Worm (Caenorhabditis elegans) whole organism, L2 larva: Measurements from ENCODE around the gene ZC262.7.
"Not testable (repeated sequence)": the region's sequence is repeated elsewhere in the genome, so short reads cannot be mapped to it uniquely, and the experiment has no call there.

Experiments used
- C34F6.9 ChIP-seq: fragments of 150-350 bp; optimal IDR thresholded peaks from 2 replicates; lab custom pipeline; 2014; ENCODE audit warnings: missing biosample characterization, missing genetic modification characterization
- F13H6.1 ChIP-seq: sonication (generic microtip); optimal IDR thresholded peaks from 2 replicates; lab custom pipeline; 2016; ENCODE audit warnings: missing genetic modification characterization, missing compliant biosample characterization
- R02D3.7 ChIP-seq: fragments of 150-350 bp; optimal IDR thresholded peaks from 2 replicates; lab custom pipeline; 2014; ENCODE audit warnings: missing biosample characterization, missing genetic modification characterization
- Y55F3AM.14 ChIP-seq: fragments of 200-800 bp; sonication (Bioruptor generic); optimal IDR thresholded peaks from 2 replicates; lab custom pipeline; 2018; ENCODE audit warnings: mild to moderate bottlenecking, missing genetic modification characterization, missing compliant biosample characterization
- ZK546.5 ChIP-seq: sonication (generic microtip); optimal IDR thresholded peaks from 2 replicates; lab custom pipeline; 2017; ENCODE audit warnings: missing biosample characterization, missing genetic modification characterization
- alr-1 ChIP-seq: fragments of 150-350 bp; optimal IDR thresholded peaks from 2 replicates; lab custom pipeline; 2014; ENCODE audit warnings: missing biosample characterization, missing genetic modification characterization
- aly-2 ChIP-seq: fragments of 150-350 bp; optimal IDR thresholded peaks from 2 replicates; lab custom pipeline; 2014; ENCODE audit warnings: missing biosample characterization, missing genetic modification characterization
- ama-1 ChIP-seq: fragments of 150-350 bp; optimal IDR thresholded peaks from 2 replicates; lab custom pipeline; 2018; ENCODE audit warnings: inconsistent platforms
- blmp-1 ChIP-seq: sonication (generic microtip); optimal IDR thresholded peaks from 2 replicates; lab custom pipeline; 2017; ENCODE audit warnings: missing genetic modification characterization, mild to moderate bottlenecking, missing compliant biosample characterization, antibody characterized with exemption, moderate library complexity; ENCODE audit not compliant: insufficient read depth
- crh-2 ChIP-seq: sonication (generic microtip); optimal IDR thresholded peaks from 2 replicates; lab custom pipeline; 2017; ENCODE audit warnings: missing biosample characterization, missing genetic modification characterization
- dmd-4 ChIP-seq: sonication (generic microtip); optimal IDR thresholded peaks from 2 replicates; lab custom pipeline; 2017; ENCODE audit warnings: missing biosample characterization, missing genetic modification characterization
- egl-27 ChIP-seq: sonication (generic microtip); optimal IDR thresholded peaks from 3 replicates; lab custom pipeline; 2017; ENCODE audit warnings: missing biosample characterization, missing genetic modification reagents, missing genetic modification characterization
- elt-1 ChIP-seq: fragments of 150-350 bp; optimal IDR thresholded peaks from 2 replicates; lab custom pipeline; 2014; ENCODE audit warnings: missing biosample characterization, missing genetic modification characterization
- elt-3 ChIP-seq: sonication (generic microtip); optimal IDR thresholded peaks from 2 replicates; lab custom pipeline; 2017; ENCODE audit warnings: missing biosample characterization, missing genetic modification characterization
- fos-1 ChIP-seq: fragments of 150-350 bp; optimal IDR thresholded peaks from 2 replicates; lab custom pipeline; 2014; ENCODE audit warnings: missing biosample characterization, missing genetic modification characterization
- lin-11 ChIP-seq: fragments of 150-350 bp; sonication (generic microtip); optimal IDR thresholded peaks from 2 replicates; lab custom pipeline; 2014; ENCODE audit warnings: missing biosample characterization, missing genetic modification characterization, inconsistent platforms, mixed read lengths
- lin-39 ChIP-seq: fragments of 150-350 bp; optimal IDR thresholded peaks from 2 replicates; lab custom pipeline; 2014; ENCODE audit warnings: missing biosample characterization, missing genetic modification reagents, missing genetic modification characterization
- lsy-2 ChIP-seq, 2 experiments: fragments of 150-350 bp in 1 of 2; sonication (generic microtip) in 1 of 2; optimal IDR thresholded peaks; 2 replicates each; lab custom pipeline; 2014 to 2017; ENCODE audit warnings: missing biosample characterization in 2 of 2, missing genetic modification characterization in 2 of 2
- mab-5 ChIP-seq: fragments of 150-350 bp; optimal IDR thresholded peaks from 2 replicates; lab custom pipeline; 2014; ENCODE audit warnings: missing biosample characterization, missing genetic modification characterization
- mbf-1 ChIP-seq: sonication (generic microtip); optimal IDR thresholded peaks from 2 replicates; lab custom pipeline; 2017; ENCODE audit warnings: missing biosample characterization, missing genetic modification characterization
- mdl-1 ChIP-seq, 2 experiments: fragments of 150-350 bp in 1 of 2; sonication (generic microtip) in 1 of 2; optimal IDR thresholded peaks; 2 replicates each; lab custom pipeline; 2017; ENCODE audit warnings: missing biosample characterization in 2 of 2, missing genetic modification characterization in 2 of 2
- nhr-10 ChIP-seq: sonication (generic microtip); optimal IDR thresholded peaks from 2 replicates; lab custom pipeline; 2017; ENCODE audit warnings: missing biosample characterization, missing genetic modification characterization
- nhr-11 ChIP-seq: fragments of 150-350 bp; optimal IDR thresholded peaks from 2 replicates; lab custom pipeline; 2014; ENCODE audit warnings: missing biosample characterization, missing genetic modification characterization
- nhr-12 ChIP-seq: fragments of 150-350 bp; optimal IDR thresholded peaks from 2 replicates; lab custom pipeline; 2014; ENCODE audit warnings: missing biosample characterization, missing genetic modification characterization
- nhr-129 ChIP-seq: fragments of 150-350 bp; optimal IDR thresholded peaks from 2 replicates; lab custom pipeline; 2014; ENCODE audit warnings: missing biosample characterization, missing genetic modification characterization
- nhr-21 ChIP-seq: fragments of 150-350 bp; optimal IDR thresholded peaks from 2 replicates; lab custom pipeline; 2014; ENCODE audit warnings: missing biosample characterization, missing genetic modification characterization
- nhr-237 ChIP-seq: fragments of 150-350 bp; optimal IDR thresholded peaks from 2 replicates; lab custom pipeline; 2014; ENCODE audit warnings: missing biosample characterization, missing genetic modification characterization
- nhr-6 ChIP-seq: fragments of 150-350 bp; optimal IDR thresholded peaks from 2 replicates; lab custom pipeline; 2014; ENCODE audit warnings: missing biosample characterization, missing genetic modification characterization
- nhr-77 ChIP-seq: fragments of 150-350 bp; optimal IDR thresholded peaks from 2 replicates; lab custom pipeline; 2014; ENCODE audit warnings: missing biosample characterization, missing genetic modification characterization
- peb-1 ChIP-seq: fragments of 150-350 bp; optimal IDR thresholded peaks from 2 replicates; lab custom pipeline; 2014; ENCODE audit warnings: missing biosample characterization, missing genetic modification characterization
- sem-4 ChIP-seq: fragments of 150-350 bp; optimal IDR thresholded peaks from 2 replicates; lab custom pipeline; 2014; ENCODE audit warnings: missing biosample characterization, missing genetic modification reagents, missing genetic modification characterization
- skn-1 ChIP-seq: sonication (generic microtip); optimal IDR thresholded peaks from 2 replicates; lab custom pipeline; 2017; ENCODE audit warnings: missing biosample characterization, missing genetic modification characterization
- sma-3 ChIP-seq: sonication (generic microtip); optimal IDR thresholded peaks from 2 replicates; lab custom pipeline; 2016; ENCODE audit warnings: missing genetic modification reagents, missing genetic modification characterization, missing compliant biosample characterization
- sma-9 ChIP-seq, 2 experiments: fragments of 150-350 bp in 1 of 2; sonication (generic microtip) in 1 of 2; optimal IDR thresholded peaks; 2 replicates each; lab custom pipeline; 2014 to 2016; ENCODE audit warnings: missing genetic modification characterization in 2 of 2, mild to moderate bottlenecking in 1 of 2, missing biosample characterization in 1 of 2, missing compliant biosample characterization in 1 of 2, missing genetic modification reagents in 1 of 2, moderate library complexity in 1 of 2
- unc-62 ChIP-seq: fragments of 150-350 bp; optimal IDR thresholded peaks from 2 replicates; lab custom pipeline; 2014; ENCODE audit warnings: missing biosample characterization, missing genetic modification reagents, missing genetic modification characterization
- zag-1 ChIP-seq: fragments of 150-350 bp; optimal IDR thresholded peaks from 2 replicates; lab custom pipeline; 2014; ENCODE audit warnings: missing biosample characterization, missing genetic modification characterization
- ztf-1 ChIP-seq: fragments of 200-800 bp; sonication (Bioruptor generic); conservative IDR thresholded peaks from 2 replicates; pipeline ENCODE4 v1.3.6; 2022; ENCODE audit warnings: missing genetic modification characterization, missing compliant biosample characterization
- ztf-4 ChIP-seq: fragments of 150-350 bp; optimal IDR thresholded peaks from 2 replicates; lab custom pipeline; 2014; ENCODE audit warnings: missing biosample characterization, missing genetic modification characterization

ZC262.7 gene

DNA sequence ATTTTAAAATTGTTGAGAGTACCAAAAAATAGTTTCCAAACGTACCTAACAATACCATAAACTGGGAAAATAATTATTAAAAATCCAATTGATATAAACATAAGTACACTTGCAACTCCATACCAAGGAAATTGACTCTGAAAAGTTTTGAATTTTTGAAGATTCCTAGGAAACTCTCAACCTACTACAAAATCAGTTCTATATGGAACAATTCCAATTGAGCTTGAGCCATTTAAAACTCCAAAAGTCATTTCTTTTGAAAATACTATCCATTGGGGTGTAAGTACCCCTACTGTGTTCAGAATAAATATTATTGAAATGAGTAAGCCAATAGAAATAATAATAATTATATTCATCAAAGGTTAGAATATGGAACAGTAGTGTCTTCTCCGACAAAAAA is 4.8 kb downstream of the ZC262.7 start, which contains the start of gene clc-28:
TSS of gene clc-28 (minus strand) at position 101 of the 400 bp plus-strand sequence.
- not testable (repeated sequence) for TF ChIP-seq ama-1 (lab: Kevin White, UChicago); peb-1 (tag; lab: Kevin White, UChicago); mbf-1

DNA sequence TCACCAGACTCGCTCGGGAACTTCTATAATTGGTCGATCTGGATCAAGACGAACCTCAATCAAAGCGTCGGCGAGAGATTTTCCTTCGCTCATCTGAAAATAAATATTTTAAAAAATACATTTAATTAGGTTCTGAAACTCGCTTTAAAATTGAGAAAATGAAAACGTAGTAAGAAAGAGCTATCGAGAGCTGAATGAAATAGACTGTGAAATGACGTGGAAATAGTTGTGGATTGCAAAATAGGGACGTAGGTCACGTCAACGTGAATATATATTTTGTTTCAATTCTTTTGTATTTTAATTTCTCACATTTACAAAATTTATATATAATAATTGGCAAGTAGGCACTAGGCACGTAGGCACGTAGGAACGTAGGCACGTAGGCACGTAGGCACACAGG is 9.7 kb downstream of the ZC262.7 start, which contains the start of gene ZC262.4:
TSS of gene ZC262.4 (minus strand) at position 101 of the 400 bp plus-strand sequence.
- no peak for TF ChIP-seq blmp-1
- TF ChIP-seq aly-2 (tag; lab: Kevin White, UChicago), result no peak
- no peak for TF ChIP-seq R02D3.7 (tag; lab: Kevin White, UChicago)
- no peak for TF ChIP-seq ztf-1
- no peak for TF ChIP-seq sem-4 (tag; lab: Kevin White, UChicago)
- no peak for TF ChIP-seq nhr-21 (tag; lab: Kevin White, UChicago)
- no peak for TF ChIP-seq sma-9 (GFP tag; optimal IDR thresholded peaks at IDR 0.05; lab: Kevin White, UChicago)
- TF ChIP-seq sma-9 (tag; optimal IDR thresholded peaks at IDR 0.05; lab: Kevin White, UChicago), result no peak
- TF ChIP-seq mab-5 (tag; lab: Kevin White, UChicago), result no peak
- TF ChIP-seq F13H6.1 (tag; lab: Kevin White, UChicago), result no peak
- no peak for TF ChIP-seq crh-2
- no peak for TF ChIP-seq elt-1 (tag; lab: Kevin White, UChicago)
- TF ChIP-seq fos-1 (tag; lab: Kevin White, UChicago), result no peak
- no peak for TF ChIP-seq skn-1 (tag; lab: Kevin White, UChicago)
- TF ChIP-seq elt-3, result no peak
- TF ChIP-seq egl-27, result no peak
- no peak for TF ChIP-seq nhr-11 (tag; lab: Kevin White, UChicago)
- no peak for TF ChIP-seq alr-1 (tag; lab: Kevin White, UChicago)
- TF ChIP-seq nhr-237 (tag; lab: Kevin White, UChicago), result no peak
- no peak for TF ChIP-seq zag-1 (tag; lab: Kevin White, UChicago)
- no peak for TF ChIP-seq nhr-129

DNA sequence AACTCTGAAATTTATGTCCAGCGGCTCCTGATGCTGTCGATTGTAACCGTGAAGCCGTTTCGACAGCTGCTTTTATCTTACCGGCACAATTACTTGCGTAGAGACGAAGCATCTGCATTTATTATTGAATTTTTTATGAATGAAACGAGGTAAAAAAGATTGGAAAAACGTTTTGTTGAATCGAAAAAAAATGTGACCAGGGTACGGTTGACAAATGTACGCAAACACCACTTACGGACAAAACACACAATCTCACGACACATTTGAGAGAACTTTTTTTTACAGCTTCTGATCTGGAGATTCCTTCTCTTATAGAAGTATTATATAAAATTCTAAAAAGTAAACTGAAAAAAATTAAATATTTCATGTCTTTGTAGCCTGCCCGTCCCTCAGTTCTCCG is 12.4 kb downstream of the ZC262.7 start, which contains the start of the genes mrps-18A and ZC262.2:
TSS of gene mrps-18A (minus strand) at position 141 of the 400 bp plus-strand sequence.
TSS of gene ZC262.2 (plus strand) at position 284 of the 400 bp plus-strand sequence.
- peak; percentile 73 to 97 for TF ChIP-seq lsy-2 (tag; optimal IDR thresholded peaks at IDR 0.05; lab: Kevin White, UChicago)
- TF ChIP-seq C34F6.9 (tag; lab: Kevin White, UChicago), result peak; percentile 31
- no peak for TF ChIP-seq blmp-1
- no peak for TF ChIP-seq Y55F3AM.14 (GFP tag; lab: Kevin White, UChicago)
- TF ChIP-seq nhr-6 (tag; lab: Kevin White, UChicago), result no peak
- no peak for TF ChIP-seq ztf-4
- no peak for TF ChIP-seq lin-39 (tag; lab: Kevin White, UChicago)
- no peak for TF ChIP-seq ztf-1
- TF ChIP-seq nhr-129, result peak; percentile 21
- TF ChIP-seq sma-9 (GFP tag; optimal IDR thresholded peaks at IDR 0.05; lab: Kevin White, UChicago), result no peak
- no peak for TF ChIP-seq sma-9 (tag; optimal IDR thresholded peaks at IDR 0.05; lab: Kevin White, UChicago)
- TF ChIP-seq nhr-77 (tag; lab: Kevin White, UChicago), result no peak
- no peak for TF ChIP-seq peb-1 (tag; lab: Kevin White, UChicago)
- TF ChIP-seq crh-2, result no peak

- no peak for TF ChIP-seq ama-1 (lab: Kevin White, UChicago)
- no peak for TF ChIP-seq nhr-10 (tag; lab: Kevin White, UChicago)
- no peak for TF ChIP-seq ZK546.5 (tag; lab: Kevin White, UChicago)
- TF ChIP-seq sma-9 (GFP tag; optimal IDR thresholded peaks at IDR 0.05; lab: Kevin White, UChicago), result no peak
- no peak for TF ChIP-seq sma-9 (tag; optimal IDR thresholded peaks at IDR 0.05; lab: Kevin White, UChicago)
- no peak for TF ChIP-seq Y55F3AM.14 (GFP tag; lab: Kevin White, UChicago)
- TF ChIP-seq elt-3, result no peak
- TF ChIP-seq dmd-4 (tag; lab: Kevin White, UChicago), result no peak
- no peak for TF ChIP-seq mdl-1 (tag; optimal IDR thresholded peaks at IDR 0.05; lab: Kevin White, UChicago)
- TF ChIP-seq zag-1 (tag; lab: Kevin White, UChicago), result no peak
- TF ChIP-seq unc-62 (GFP tag; lab: Kevin White, UChicago), result no peak
- no peak for TF ChIP-seq lin-11
- no peak for TF ChIP-seq nhr-11 (tag; lab: Kevin White, UChicago)
- no peak for TF ChIP-seq lin-39 (tag; lab: Kevin White, UChicago)
- no peak for TF ChIP-seq nhr-12
- TF ChIP-seq sma-3 (GFP tag; lab: Kevin White, UChicago), result no peak
Measured at ce11 chrIII:8331211-8331610, 12.9 kb downstream of the ZC262.7 start, which contains the start of gene iglr-2. TSS of gene iglr-2 (minus strand) at chrIII:8331311.
